Fruit fly (Drosophila melanogaster): ENCODE data around the gene CG12560.
A peak's percentile ranks its signal among the peaks of the same experiment; 100 is the strongest.

DNA sequence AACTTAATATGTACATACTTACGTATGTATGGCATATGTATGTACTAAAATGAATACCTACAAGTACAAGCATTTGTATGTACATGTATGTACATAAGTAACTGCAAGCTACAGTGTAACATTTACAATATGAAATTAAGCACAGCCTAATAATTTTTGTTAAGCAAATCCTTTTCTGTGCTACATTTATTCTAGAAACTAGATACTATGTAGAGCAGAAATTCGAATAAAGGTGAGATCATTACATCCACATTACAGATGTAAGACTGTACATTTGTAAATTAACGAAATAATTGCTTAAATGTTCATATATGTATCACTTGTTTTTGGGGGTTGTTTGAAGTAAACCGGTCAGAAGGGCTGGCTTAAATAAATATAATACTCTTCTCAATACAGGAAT, 17.3 kb downstream of the CG12560 start:
- TF ChIP-seq pan (optimal IDR thresholded peaks at IDR 0.05) = no peak
- no peak for TF ChIP-seq jim (GFP tag; optimal IDR thresholded peaks at IDR 0.05)
- TF ChIP-seq Hr78 (GFP tag; optimal IDR thresholded peaks at IDR 0.05) = no peak
- no peak for TF ChIP-seq Mio (GFP tag; optimal IDR thresholded peaks at IDR 0.05)
- no peak for TF ChIP-seq fru (GFP tag; optimal IDR thresholded peaks at IDR 0.05)
- TF ChIP-seq tai (GFP tag; optimal IDR thresholded peaks at IDR 0.05) = peak; percentile 75
- peak; percentile 15 for TF ChIP-seq dmrt93B (GFP tag; optimal IDR thresholded peaks at IDR 0.05)
- TF ChIP-seq psq (GFP tag; optimal IDR thresholded peaks at IDR 0.05) = peak; percentile 52
- TF ChIP-seq Myc (optimal IDR thresholded peaks at IDR 0.05) = no peak
